Fruit fly (Drosophila melanogaster) whole organism, embryonic: Measurements from ENCODE around the gene CG14036.

Experiments
- Ada2b ChIP-seq: fragments of 200-800 bp; sonication (Bioruptor generic); IDR thresholded peaks from 2 replicates; pipeline ENCODE4 v1.3.6; 2022; ENCODE audit warnings: missing biosample characterization, missing genetic modification characterization
- Adf1 ChIP-seq: fragments of 200-800 bp; sonication (Bioruptor generic); IDR thresholded peaks from 2 replicates; pipeline ENCODE4 v1.3.6; 2022; ENCODE audit warnings: missing biosample characterization, missing genetic modification characterization
- Blimp-1 ChIP-seq: fragments of 200-800 bp; sonication (Bioruptor generic); optimal IDR thresholded peaks from 3 replicates; lab custom pipeline; 2018; ENCODE audit warnings: missing biosample characterization, missing genetic modification characterization, mild to moderate bottlenecking, moderate library complexity, missing genetic modification reagents
- CG10147 ChIP-seq: fragments of 200-800 bp; sonication (Bioruptor generic); optimal IDR thresholded peaks from 2 replicates; lab custom pipeline; 2019; ENCODE audit warnings: missing biosample characterization, mild to moderate bottlenecking, missing genetic modification characterization, moderate library complexity
- CG1024 ChIP-seq: fragments of 200-800 bp; sonication (Bioruptor generic); IDR thresholded peaks from 2 replicates; pipeline ENCODE4 v1.3.6; 2022; ENCODE audit warnings: missing biosample characterization, missing genetic modification characterization
- CG12071 ChIP-seq: fragments of 200-800 bp; sonication (Bioruptor generic); optimal IDR thresholded peaks from 3 replicates; lab custom pipeline; 2018; ENCODE audit warnings: missing biosample characterization, mild to moderate bottlenecking, missing genetic modification characterization
- CG17802 ChIP-seq: fragments of 200-800 bp; sonication (Bioruptor generic); optimal IDR thresholded peaks from 2 replicates; lab custom pipeline; 2018; ENCODE audit warnings: missing biosample characterization, mild to moderate bottlenecking, missing genetic modification characterization, moderate library complexity
- CG18619 ChIP-seq: fragments of 200-800 bp; sonication (Bioruptor generic); optimal IDR thresholded peaks from 3 replicates; lab custom pipeline; 2017; ENCODE audit warnings: missing biosample characterization, mild to moderate bottlenecking, missing genetic modification characterization
- CG2889 ChIP-seq: fragments of 200-800 bp; sonication (Bioruptor generic); IDR thresholded peaks from 3 replicates; pipeline ENCODE4 v1.3.6; 2022; ENCODE audit warnings: missing biosample characterization, missing genetic modification characterization
- CG30403 ChIP-seq: fragments of 200-800 bp; sonication (Bioruptor generic); optimal IDR thresholded peaks from 3 replicates; lab custom pipeline; 2016; ENCODE audit warnings: missing biosample characterization, missing genetic modification characterization
- CG34422 ChIP-seq: fragments of 200-800 bp; sonication (Bioruptor generic); IDR thresholded peaks from 3 replicates; pipeline ENCODE4 v1.3.6; 2022; ENCODE audit warnings: missing biosample characterization, missing genetic modification characterization
- CG4424 ChIP-seq: fragments of 200-800 bp; sonication (Bioruptor generic); optimal IDR thresholded peaks from 3 replicates; lab custom pipeline; 2016; ENCODE audit warnings: missing biosample characterization, missing genetic modification characterization
- CG4820 ChIP-seq: fragments of 200-800 bp; sonication (Bioruptor generic); optimal IDR thresholded peaks from 3 replicates; lab custom pipeline; 2016; ENCODE audit warnings: missing biosample characterization, missing genetic modification characterization
- CG6689 ChIP-seq: fragments of 200-800 bp; sonication (Bioruptor generic); IDR thresholded peaks from 2 replicates; pipeline ENCODE4 v1.3.6; 2022; ENCODE audit warnings: missing biosample characterization, missing genetic modification characterization
- CG6791 ChIP-seq: fragments of 200-800 bp; sonication (Bioruptor generic); IDR thresholded peaks from 3 replicates; pipeline ENCODE4 v1.3.6; 2022; ENCODE audit warnings: missing biosample characterization, missing genetic modification characterization; ENCODE audit not compliant: partially characterized antibody
- CG6813 ChIP-seq: fragments of 200-800 bp; sonication (Bioruptor generic); optimal IDR thresholded peaks from 2 replicates; lab custom pipeline; 2017; ENCODE audit warnings: missing biosample characterization, missing genetic modification characterization, mild to moderate bottlenecking, moderate library complexity, missing genetic modification reagents
- CG7372 ChIP-seq: fragments of 200-800 bp; sonication (Bioruptor generic); IDR thresholded peaks from 2 replicates; pipeline ENCODE4 v1.3.6; 2022; ENCODE audit warnings: missing biosample characterization, missing genetic modification characterization
- CG8924 ChIP-seq: fragments of 200-800 bp; optimal IDR thresholded peaks from 3 replicates; lab custom pipeline; 2019; ENCODE audit warnings: missing biosample characterization, mild to moderate bottlenecking, missing genetic modification characterization, moderate library complexity
- CG8944 ChIP-seq: fragments of 200-800 bp; sonication (Bioruptor generic); optimal IDR thresholded peaks from 3 replicates; lab custom pipeline; 2016; ENCODE audit warnings: missing biosample characterization, missing genetic modification characterization
- CTCF ChIP-seq: fragments of 200-800 bp; sonication (Bioruptor generic); optimal IDR thresholded peaks from 2 replicates; lab custom pipeline; 2017; ENCODE audit warnings: missing biosample characterization, mild to moderate bottlenecking, missing genetic modification characterization, moderate library complexity
- Dp ChIP-seq: fragments of 200-800 bp; sonication (Bioruptor generic); optimal IDR thresholded peaks from 2 replicates; lab custom pipeline; 2018; ENCODE audit warnings: missing biosample characterization, mild to moderate bottlenecking, missing genetic modification characterization, moderate library complexity
- Fer1 ChIP-seq: fragments of 200-800 bp; sonication (Bioruptor generic); optimal IDR thresholded peaks from 2 replicates; lab custom pipeline; 2017; ENCODE audit warnings: missing biosample characterization, mild to moderate bottlenecking, missing genetic modification characterization
- Fer3 ChIP-seq: fragments of 200-800 bp; sonication (Bioruptor generic); optimal IDR thresholded peaks from 2 replicates; lab custom pipeline; 2018; ENCODE audit warnings: missing biosample characterization, mild to moderate bottlenecking, missing genetic modification characterization, moderate library complexity
- H15 ChIP-seq: fragments of 200-800 bp; sonication (Bioruptor generic); IDR thresholded peaks from 3 replicates; pipeline ENCODE4 v1.3.6; 2022; ENCODE audit warnings: missing biosample characterization, missing genetic modification characterization
- Hand ChIP-seq: fragments of 200-800 bp; sonication (Bioruptor generic); optimal IDR thresholded peaks from 2 replicates; lab custom pipeline; 2017; ENCODE audit warnings: mild to moderate bottlenecking, missing biosample characterization, missing genetic modification reagents, missing genetic modification characterization
- MBD-R2 ChIP-seq: fragments of 200-800 bp; sonication (Bioruptor generic); IDR thresholded peaks from 2 replicates; pipeline ENCODE4 v1.3.6; 2022; ENCODE audit warnings: missing biosample characterization, missing genetic modification characterization
- Med ChIP-seq: fragments of 200-800 bp; sonication (Bioruptor generic); peaks from one replicate; lab custom pipeline; 2016; ENCODE audit warnings: missing biosample characterization, missing genetic modification characterization, mild to moderate bottlenecking, inconsistent platforms, moderate library complexity
- Oaz ChIP-seq: fragments of 200-800 bp; sonication (Bioruptor generic); IDR thresholded peaks from 2 replicates; pipeline ENCODE4 v1.3.6; 2022; ENCODE audit warnings: missing biosample characterization, missing genetic modification characterization
- Trl ChIP-seq, 3 experiments: fragments of >200 bp in 2 of 3; fragments of 200-800 bp in 1 of 3; sonication (Bioruptor generic) in 1 of 3; optimal IDR thresholded peaks; 2 replicates in 1 of 3; 3 replicates in 2 of 3; lab custom pipeline; 2016 to 2017; ENCODE audit warnings: missing biosample characterization in 1 of 3, missing genetic modification characterization in 1 of 3
- cad ChIP-seq: fragments of >200 bp; optimal IDR thresholded peaks from 2 replicates; lab custom pipeline; 2017; ENCODE audit warnings: missing biosample characterization, missing genetic modification characterization
- chif ChIP-seq, 2 experiments: fragments of 200-800 bp; sonication (Bioruptor generic); optimal IDR thresholded peaks; 3 replicates each; lab custom pipeline; 2016; ENCODE audit warnings: missing biosample characterization in 2 of 2, missing genetic modification characterization in 2 of 2
- jigr1 ChIP-seq: fragments of 200-800 bp; sonication (Bioruptor generic); IDR thresholded peaks from 3 replicates; pipeline ENCODE4 v1.3.6; 2022; ENCODE audit warnings: missing biosample characterization, missing genetic modification characterization
- kah ChIP-seq: fragments of 200-800 bp; sonication (Bioruptor generic); optimal IDR thresholded peaks from 2 replicates; lab custom pipeline; 2018; ENCODE audit warnings: missing biosample characterization, mild to moderate bottlenecking, missing genetic modification characterization
- kay ChIP-seq: fragments of 200-800 bp; sonication (Bioruptor generic); optimal IDR thresholded peaks from 2 replicates; lab custom pipeline; 2016; ENCODE audit warnings: missing biosample characterization, missing genetic modification characterization
- kni ChIP-seq: fragments of 200-800 bp; sonication (Bioruptor generic); optimal IDR thresholded peaks from 3 replicates; lab custom pipeline; 2017; ENCODE audit warnings: mild to moderate bottlenecking, missing biosample characterization, missing genetic modification reagents, missing genetic modification characterization
- lov ChIP-seq, 2 experiments: fragments of 200-800 bp in 1 of 2; fragments of >200 bp in 1 of 2; sonication (Bioruptor generic) in 1 of 2; IDR thresholded peaks in 1 of 2; optimal IDR thresholded peaks in 1 of 2; 2 replicates in 1 of 2; 3 replicates in 1 of 2; pipeline versions ENCODE4 v1.3.6 to Lab custom; 2017 to 2022; ENCODE audit warnings: missing biosample characterization in 1 of 2, missing genetic modification characterization in 1 of 2
- mam ChIP-seq: fragments of 200-800 bp; sonication (Bioruptor generic); optimal IDR thresholded peaks from 3 replicates; lab custom pipeline; 2016; ENCODE audit warnings: missing biosample characterization, missing genetic modification characterization
- otp ChIP-seq: fragments of 200-800 bp; sonication (Bioruptor generic); IDR thresholded peaks from 3 replicates; pipeline ENCODE4, ENCODE4 v1.3.6; 2022; ENCODE audit warnings: missing biosample characterization, missing genetic modification characterization
- pan ChIP-seq, 4 experiments: fragments of >200 bp in 3 of 4; fragments of 200-800 bp in 1 of 4; sonication (Bioruptor generic) in 1 of 4; optimal IDR thresholded peaks in 3 of 4; IDR thresholded peaks in 1 of 4; 2 replicates each; pipeline versions ENCODE4 v1.3.6 to Lab custom; 2017 to 2022; ENCODE audit warnings: missing biosample characterization in 2 of 4, missing genetic modification characterization in 2 of 4, mixed read lengths in 1 of 4
- pho ChIP-seq: fragments of 200-800 bp; sonication (Bioruptor generic); optimal IDR thresholded peaks from 2 replicates; lab custom pipeline; 2016; ENCODE audit warnings: missing biosample characterization, missing genetic modification characterization
- psq ChIP-seq: fragments of 200-800 bp; sonication (Bioruptor generic); optimal IDR thresholded peaks from 2 replicates; lab custom pipeline; 2017; ENCODE audit warnings: missing biosample characterization, missing genetic modification characterization
- row ChIP-seq: fragments of 200-800 bp; sonication (Bioruptor generic); IDR thresholded peaks from 3 replicates; pipeline ENCODE4 v1.3.6; 2022; ENCODE audit warnings: missing biosample characterization, missing genetic modification characterization
- sisA ChIP-seq: fragments of 200-800 bp; sonication (Bioruptor generic); IDR thresholded peaks from 2 replicates; pipeline ENCODE4 v1.3.6; 2022; ENCODE audit warnings: missing biosample characterization, missing genetic modification characterization
- slou ChIP-seq: fragments of 200-800 bp; sonication (Bioruptor generic); optimal IDR thresholded peaks from 3 replicates; lab custom pipeline; 2016; ENCODE audit warnings: missing biosample characterization, missing genetic modification characterization
- stc ChIP-seq: fragments of 200-800 bp; sonication (Bioruptor generic); IDR thresholded peaks from 2 replicates; pipeline ENCODE4 v1.3.6; 2022; ENCODE audit warnings: missing biosample characterization, missing genetic modification characterization
- tgo ChIP-seq: fragments of 200-800 bp; sonication (Bioruptor generic); IDR thresholded peaks from 3 replicates; pipeline ENCODE4 v1.3.6; 2022; ENCODE audit warnings: missing biosample characterization, missing genetic modification characterization
- vvl ChIP-seq: fragments of 200-800 bp; sonication (Bioruptor generic); IDR thresholded peaks from 2 replicates; pipeline ENCODE4 v1.3.6; 2022; ENCODE audit warnings: missing biosample characterization, missing genetic modification characterization
- yki ChIP-seq: fragments of >200 bp; optimal IDR thresholded peaks from 3 replicates; lab custom pipeline; 2018
- zen ChIP-seq: fragments of 200-800 bp; sonication (Bioruptor generic); optimal IDR thresholded peaks from 3 replicates; lab custom pipeline; 2018; ENCODE audit warnings: missing biosample characterization, mild to moderate bottlenecking, missing genetic modification characterization, moderate library complexity
- zen2 ChIP-seq: fragments of 200-800 bp; sonication (Bioruptor generic); IDR thresholded peaks from 3 replicates; pipeline ENCODE4 v1.3.6; 2022; ENCODE audit warnings: missing biosample characterization, missing genetic modification characterization; ENCODE audit not compliant: partially characterized antibody

Gene CG14036

dm6 chr2L:5043495-5044146 lies 11.2 kb downstream of the CG14036 start (continued):
- TF ChIP-seq zen2 (GFP tag; lab: Robert Waterston, UW) = no peak
- no peak for TF ChIP-seq Oaz (GFP tag; lab: Robert Waterston, UW)
- TF ChIP-seq otp (GFP tag; lab: Robert Waterston, UW) = peak; percentile 33; the same call in 1 of the 3 replicates
- no peak for TF ChIP-seq CG17802 (tag; lab: Kevin White, UChicago)
- no peak for TF ChIP-seq CG10147
- TF ChIP-seq Med = peak; percentile 76
- TF ChIP-seq vvl (GFP tag; lab: Robert Waterston, UW) = peak; percentile 20; the same call in 1 of the 2 replicates
- no peak for TF ChIP-seq cad (GFP tag; lab: Kevin White, UChicago)
- TF ChIP-seq Dp (GFP tag; lab: Kevin White, UChicago) = no peak
- TF ChIP-seq CTCF (GFP tag; lab: Kevin White, UChicago) = no peak
- TF ChIP-seq CG6791 = no peak
- TF ChIP-seq CG12071 (GFP tag; lab: Kevin White, UChicago) = no peak
- no peak for TF ChIP-seq jigr1
- no peak for TF ChIP-seq CG1024 (GFP tag; lab: Robert Waterston, UW)
- peak; percentile 17 for TF ChIP-seq Fer1 (GFP tag; lab: Kevin White, UChicago)
- peak; percentile 38 for TF ChIP-seq slou (GFP tag; lab: Kevin White, UChicago)
- no peak for TF ChIP-seq Trl (optimal IDR thresholded peaks at IDR 0.05; lab: Kevin White, UChicago)
- peak; percentile 46 for TF ChIP-seq Trl (GFP tag; optimal IDR thresholded peaks at IDR 0.05; lab: Kevin White, UChicago)
- TF ChIP-seq Adf1 (GFP tag; lab: Robert Waterston, UW) = no peak
- peak; percentile 49; the same call in 2 of the 3 replicates for TF ChIP-seq tgo (GFP tag; lab: Robert Waterston, UW)
- TF ChIP-seq CG18619 (GFP tag; lab: Kevin White, UChicago) = peak; percentile 50
- TF ChIP-seq pho = peak; percentile 23
- peak; percentile 50 for TF ChIP-seq row (GFP tag; lab: Robert Waterston, UW)
- TF ChIP-seq MBD-R2 (GFP tag; lab: Robert Waterston, UW) = peak; percentile 24; the same call in 1 of the 2 replicates
- no peak for TF ChIP-seq zen (tag; lab: Kevin White, UChicago)
- TF ChIP-seq CG30403 (GFP tag; lab: Kevin White, UChicago) = peak; percentile 48
- TF ChIP-seq CG8944 (GFP tag; lab: Kevin White, UChicago) = peak; percentile 30
- peak; percentile 19 for TF ChIP-seq Fer3 (tag; lab: Kevin White, UChicago)
- TF ChIP-seq pan (optimal IDR thresholded peaks at IDR 0.05; lab: Kevin White, UChicago) = no peak
- peak in 1 of 2 experiments; percentile 62 for TF ChIP-seq pan (GFP tag; optimal IDR thresholded peaks at IDR 0.05 in 1 of 2, IDR thresholded peaks at IDR 0.05 in 1 of 2)
- peak; percentile 4 for TF ChIP-seq CG8924 (tag; lab: Kevin White, UChicago)
- 0 out of 2 replicates have a peak, but pooled peaks have one; percentile 26 for TF ChIP-seq CG6689
- peak; percentile 32 for TF ChIP-seq CG4820 (GFP tag; lab: Kevin White, UChicago)
- peak; percentile 64; the same call in 1 of the 3 replicates for TF ChIP-seq CG2889 (GFP tag; lab: Robert Waterston, UW)
- peak; percentile 41 for TF ChIP-seq CG4424 (GFP tag; lab: Kevin White, UChicago)

- TF ChIP-seq Blimp-1 (GFP tag; lab: Kevin White, UChicago) = no peak
- TF ChIP-seq psq (GFP tag; lab: Kevin White, UChicago) = no peak
- no peak for TF ChIP-seq Hand (GFP tag; lab: Kevin White, UChicago)
- TF ChIP-seq sisA (GFP tag; lab: Robert Waterston, UW) = peak; percentile 22; the same call in 1 of the 2 replicates
- TF ChIP-seq stc (GFP tag; lab: Robert Waterston, UW) = no peak
- TF ChIP-seq CG7372 (GFP tag; lab: Robert Waterston, UW) = no peak
- TF ChIP-seq Ada2b = no peak
- no peak; the same call in 2 of the 3 replicates for TF ChIP-seq H15 (GFP tag; lab: Robert Waterston, UW)
- peak; percentile 19 for TF ChIP-seq kay (GFP tag; lab: Kevin White, UChicago)
- no peak for TF ChIP-seq kah (GFP tag; lab: Kevin White, UChicago)
- peak; percentile 66; the same call in 2 of the 3 replicates for TF ChIP-seq CG34422 (GFP tag; lab: Robert Waterston, UW)
- TF ChIP-seq mam (GFP tag; lab: Kevin White, UChicago) = peak; percentile 51
- no peak for TF ChIP-seq kni
- no peak for TF ChIP-seq lov (optimal IDR thresholded peaks at IDR 0.05; lab: Kevin White, UChicago)
- TF ChIP-seq lov (GFP tag; IDR thresholded peaks at IDR 0.05; lab: Robert Waterston, UW) = no peak
- TF ChIP-seq chif (GFP tag; optimal IDR thresholded peaks at IDR 0.05; lab: Kevin White, UChicago) = peak in 1 of 2 experiments; percentile 27
- no peak for TF ChIP-seq yki (lab: Kevin White, UChicago)
- TF ChIP-seq CG6813 (GFP tag; lab: Kevin White, UChicago) = no peak
Observed at dm6 chr2L:5043043-5043442, 11.8 kb downstream of the CG14036 start, which contains the start of the genes CG33995, CG44000 and CG44001. TSS of gene CG33995 (plus strand) at chr2L:5043270. TSS of gene CG44000 (plus strand) at chr2L:5043270. TSS of gene CG44001 (plus strand) at chr2L:5043270.
